Fruit fly (Drosophila melanogaster) whole organism, adult: ENCODE measurements around the gene mRpL11.

Experiments
- Crg-1 ChIP-seq: fragments of 200-800 bp; sonication (Bioruptor generic); optimal IDR thresholded peaks from 2 replicates; lab custom pipeline; 2016; ENCODE audit warnings: missing biosample characterization, missing genetic modification characterization
- kay ChIP-seq: fragments of 200-800 bp; sonication (Bioruptor generic); peaks from one replicate; lab custom pipeline; 2016; ENCODE audit warnings: missing biosample characterization, missing genetic modification characterization, borderline replicate concordance
- pad ChIP-seq: fragments of 200-800 bp; sonication (Bioruptor generic); optimal IDR thresholded peaks from 3 replicates; lab custom pipeline; 2017; ENCODE audit warnings: missing biosample characterization, missing genetic modification characterization, mild to moderate bottlenecking, moderate library complexity, missing genetic modification reagents

DNA sequence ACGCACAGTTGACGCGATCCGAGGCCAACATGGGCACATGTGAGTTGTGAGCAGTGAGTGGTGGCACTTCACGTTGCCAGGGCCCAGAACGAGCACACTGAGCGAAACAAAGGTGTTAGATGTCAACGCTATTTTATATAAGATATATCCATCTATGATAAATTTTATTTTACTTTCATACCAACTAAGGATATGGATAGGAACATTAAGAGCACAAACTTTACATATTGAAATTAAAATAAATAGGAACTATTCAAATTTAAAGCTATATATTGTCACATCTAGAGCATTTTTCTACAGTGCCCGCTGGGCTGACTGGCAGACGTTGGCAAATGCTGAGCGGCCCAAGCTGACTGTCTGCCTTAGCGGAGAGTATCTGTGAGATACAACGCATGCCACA, 41.9 kb upstream of the mRpL11 start:
- TF ChIP-seq Crg-1 (no peak), kay (no peak), pad (GFP tag; lab: Kevin White, UChicago) (no peak)
